Fruit fly (Drosophila melanogaster): ENCODE data around the gene frc.

Gene frc

DNA sequence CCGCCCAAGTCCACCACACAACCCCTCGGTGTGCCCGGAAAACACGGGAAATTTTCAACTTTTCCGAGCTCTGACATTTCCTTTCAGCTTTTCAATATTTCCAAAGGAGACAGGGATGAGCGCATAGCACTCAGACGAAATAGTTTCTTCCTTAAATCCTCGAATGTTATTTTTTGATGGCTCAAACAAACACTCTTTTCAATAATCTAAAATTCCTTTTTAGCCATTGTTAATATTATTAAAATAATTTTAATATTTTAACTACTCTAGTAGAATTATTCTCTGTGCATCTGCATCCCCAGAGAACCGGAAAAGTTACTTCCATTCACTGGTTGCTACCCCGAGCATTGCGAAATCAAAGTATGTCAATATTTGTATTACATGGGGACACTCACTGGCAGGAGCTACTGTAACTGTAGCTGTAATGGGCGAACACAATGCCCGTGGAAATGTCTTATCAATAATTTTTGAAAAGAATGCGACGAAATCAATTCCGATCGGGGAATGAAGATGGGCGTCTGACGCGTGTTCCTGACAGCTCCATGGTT, 24.8 kb upstream of the frc start:
- TF ChIP-seq pan (optimal IDR thresholded peaks at IDR 0.05) (no peak), CG8478 (optimal IDR thresholded peaks at IDR 0.05) (no peak), Dll (optimal IDR thresholded peaks at IDR 0.05) (no peak), EcR (GFP tag; optimal IDR thresholded peaks at IDR 0.05) (no peak), usp (GFP tag; optimal IDR thresholded peaks at IDR 0.05) (no peak), psq (optimal IDR thresholded peaks at IDR 0.05) (no peak)

- no peak for TF ChIP-seq usp (GFP tag; optimal IDR thresholded peaks at IDR 0.05)
- TF ChIP-seq Dll (optimal IDR thresholded peaks at IDR 0.05) = no peak
- TF ChIP-seq psq (optimal IDR thresholded peaks at IDR 0.05) = no peak
- no peak for TF ChIP-seq CG8478 (optimal IDR thresholded peaks at IDR 0.05)
- no peak for TF ChIP-seq EcR (GFP tag; optimal IDR thresholded peaks at IDR 0.05)
Measured at dm6 chr3L:17447881-17448280, 14.9 kb upstream of the frc start.

dm6 chr3L:17445629-17446431, 12.8 kb upstream of the frc start:
- TF ChIP-seq pan (optimal IDR thresholded peaks at IDR 0.05) = no peak
- TF ChIP-seq usp (GFP tag; optimal IDR thresholded peaks at IDR 0.05) = no peak
- TF ChIP-seq CG8478 (optimal IDR thresholded peaks at IDR 0.05) = no peak
- TF ChIP-seq Dll (optimal IDR thresholded peaks at IDR 0.05) = no peak
- TF ChIP-seq psq (optimal IDR thresholded peaks at IDR 0.05) = no peak
- TF ChIP-seq EcR (GFP tag; optimal IDR thresholded peaks at IDR 0.05) = no peak

- TF ChIP-seq Dll (optimal IDR thresholded peaks at IDR 0.05) (no peak), EcR (GFP tag; optimal IDR thresholded peaks at IDR 0.05) (no peak), pan (optimal IDR thresholded peaks at IDR 0.05) (no peak), CG8478 (optimal IDR thresholded peaks at IDR 0.05) (no peak), usp (GFP tag; optimal IDR thresholded peaks at IDR 0.05) (no peak), psq (optimal IDR thresholded peaks at IDR 0.05) (no peak)
Measured at dm6 chr3L:17444569-17444968, 11.6 kb upstream of the frc start.

- TF ChIP-seq psq (optimal IDR thresholded peaks at IDR 0.05) (no peak), pan (optimal IDR thresholded peaks at IDR 0.05) (no peak), EcR (GFP tag; optimal IDR thresholded peaks at IDR 0.05) (no peak), CG8478 (optimal IDR thresholded peaks at IDR 0.05) (no peak), Dll (optimal IDR thresholded peaks at IDR 0.05) (no peak), usp (GFP tag; optimal IDR thresholded peaks at IDR 0.05) (no peak)
Measured at dm6 chr3L:17441602-17442001, 8.6 kb upstream of the frc start.

- TF ChIP-seq usp (GFP tag; optimal IDR thresholded peaks at IDR 0.05) (no peak), EcR (GFP tag; optimal IDR thresholded peaks at IDR 0.05) (no peak), CG8478 (optimal IDR thresholded peaks at IDR 0.05) (no peak), pan (optimal IDR thresholded peaks at IDR 0.05) (no peak), Dll (optimal IDR thresholded peaks at IDR 0.05) (no peak), psq (optimal IDR thresholded peaks at IDR 0.05) (no peak)
Measured at dm6 chr3L:17438872-17439495, 6.0 kb upstream of the frc start, which contains the start of gene CG18265. CG18265 (plus strand) TSS chr3L:17439401.

dm6 chr3L:17436331-17436730, 3.3 kb upstream of the frc start, which contains the start of gene CG12229:
CG12229 (minus strand) TSS chr3L:17436431.
- TF ChIP-seq pan (optimal IDR thresholded peaks at IDR 0.05) (no peak), usp (GFP tag; optimal IDR thresholded peaks at IDR 0.05) (no peak), EcR (GFP tag; optimal IDR thresholded peaks at IDR 0.05) (no peak), psq (optimal IDR thresholded peaks at IDR 0.05) (no peak), Dll (optimal IDR thresholded peaks at IDR 0.05) (no peak), CG8478 (optimal IDR thresholded peaks at IDR 0.05) (no peak)

dm6 chr3L:17433555-17433954, 565 bp upstream of the frc start, which contains the start of the genes Coq4 and CG32176:
Coq4 (minus strand) TSS chr3L:17433621.
CG32176 (plus strand) TSS chr3L:17433868.
- TF ChIP-seq Dll (optimal IDR thresholded peaks at IDR 0.05) (no peak), EcR (GFP tag; optimal IDR thresholded peaks at IDR 0.05) (no peak), psq (optimal IDR thresholded peaks at IDR 0.05) (no peak), usp (GFP tag; optimal IDR thresholded peaks at IDR 0.05) (no peak), CG8478 (optimal IDR thresholded peaks at IDR 0.05) (no peak), pan (optimal IDR thresholded peaks at IDR 0.05) (no peak)

DNA sequence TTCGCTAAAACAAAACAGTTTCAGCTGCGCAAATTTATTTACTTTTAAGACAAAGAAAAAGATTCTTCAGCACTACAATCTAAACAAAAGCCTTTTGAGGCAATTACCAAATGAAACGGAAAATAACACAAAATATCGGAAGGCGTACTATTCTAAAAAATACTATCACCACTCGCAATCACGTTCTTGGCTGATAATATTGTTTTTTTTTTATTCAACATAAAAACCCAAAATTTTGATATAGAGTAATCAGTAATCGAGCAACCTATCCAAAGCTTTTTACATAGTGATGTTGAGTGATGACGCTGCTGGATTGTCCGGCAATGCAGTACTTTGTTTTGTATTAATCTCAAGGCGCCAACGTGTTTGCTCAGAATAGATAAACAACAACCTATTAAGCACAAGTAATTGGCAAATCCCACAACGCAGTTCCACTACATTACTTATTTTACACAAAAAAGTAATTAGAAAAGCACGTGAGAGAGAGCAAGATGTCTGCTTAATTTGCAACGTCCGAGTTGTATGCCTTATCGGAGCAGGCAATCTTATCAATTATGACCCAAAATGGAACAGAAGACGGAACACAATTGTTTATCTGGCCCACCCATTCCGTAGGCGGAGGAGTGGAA, 1.9 kb downstream of the frc start:
- TF ChIP-seq Dll (optimal IDR thresholded peaks at IDR 0.05) (no peak), usp (GFP tag; optimal IDR thresholded peaks at IDR 0.05) (no peak), EcR (GFP tag; optimal IDR thresholded peaks at IDR 0.05) (no peak), CG8478 (optimal IDR thresholded peaks at IDR 0.05) (no peak), psq (optimal IDR thresholded peaks at IDR 0.05) (no peak), pan (optimal IDR thresholded peaks at IDR 0.05) (no peak)

dm6 chr3L:17430390-17430789, 2.6 kb downstream of the frc start:
- TF ChIP-seq pan (optimal IDR thresholded peaks at IDR 0.05) = no peak
- TF ChIP-seq Dll (optimal IDR thresholded peaks at IDR 0.05) = no peak
- TF ChIP-seq usp (GFP tag; optimal IDR thresholded peaks at IDR 0.05) = no peak
- no peak for TF ChIP-seq CG8478 (optimal IDR thresholded peaks at IDR 0.05)
- TF ChIP-seq EcR (GFP tag; optimal IDR thresholded peaks at IDR 0.05) = no peak
- no peak for TF ChIP-seq psq (optimal IDR thresholded peaks at IDR 0.05)

- no peak for TF ChIP-seq usp (GFP tag; optimal IDR thresholded peaks at IDR 0.05)
- TF ChIP-seq Dll (optimal IDR thresholded peaks at IDR 0.05) = no peak
- TF ChIP-seq CG8478 (optimal IDR thresholded peaks at IDR 0.05) = no peak
- no peak for TF ChIP-seq EcR (GFP tag; optimal IDR thresholded peaks at IDR 0.05)
- no peak for TF ChIP-seq psq (optimal IDR thresholded peaks at IDR 0.05)
- TF ChIP-seq pan (optimal IDR thresholded peaks at IDR 0.05) = no peak
Measured at dm6 chr3L:17428779-17429178, 4.2 kb downstream of the frc start, which contains the start of gene Gorab. Gorab (minus strand) TSS chr3L:17428836.

Data from whole organism.